Fruit fly (Drosophila melanogaster) whole organism: ENCODE data around the gene Ide.

ENCODE experiments used
- psq ChIP-seq: fragments of >200 bp; optimal IDR thresholded peaks from 2 replicates; lab custom pipeline; 2017
- usp ChIP-seq: fragments of >200 bp; optimal IDR thresholded peaks from 2 replicates; lab custom pipeline; 2017; ENCODE audit warnings: missing biosample characterization, missing genetic modification characterization, mixed read lengths

- TF ChIP-seq usp (no peak), psq (lab: Kevin White, UChicago) (no peak)
Observed at dm6 chr3L:20405971-20406948, 30.6 kb upstream of the Ide start.
